Fruit fly (Drosophila melanogaster) whole organism, prepupa: Measurements from ENCODE around the gene CG5568.

Source experiments
- CG4318 ChIP-seq: fragments of 200-800 bp; sonication (Bioruptor generic); optimal IDR thresholded peaks from 3 replicates; lab custom pipeline; 2017; ENCODE audit warnings: missing biosample characterization, mild to moderate bottlenecking, missing genetic modification characterization
- CG7368 ChIP-seq: fragments of 200-800 bp; sonication (Bioruptor generic); optimal IDR thresholded peaks from 3 replicates; lab custom pipeline; 2016; ENCODE audit warnings: missing biosample characterization, missing genetic modification characterization
- CG8319 ChIP-seq: fragments of 200-800 bp; sonication (Bioruptor generic); optimal IDR thresholded peaks from 3 replicates; lab custom pipeline; 2016; ENCODE audit warnings: missing biosample characterization, missing genetic modification characterization
- CG8632 ChIP-seq: fragments of 200-800 bp; sonication (Bioruptor generic); optimal IDR thresholded peaks from 3 replicates; lab custom pipeline; 2016; ENCODE audit warnings: missing biosample characterization, missing genetic modification characterization
- Sox15 ChIP-seq: fragments of 200-800 bp; sonication (Bioruptor generic); optimal IDR thresholded peaks from 3 replicates; lab custom pipeline; 2016; ENCODE audit warnings: missing biosample characterization, missing genetic modification characterization
- fd85E ChIP-seq: fragments of 200-800 bp; sonication (Bioruptor generic); optimal IDR thresholded peaks from 3 replicates; lab custom pipeline; 2016; ENCODE audit warnings: missing biosample characterization, missing genetic modification characterization
- lz ChIP-seq: fragments of 200-800 bp; sonication (Bioruptor generic); optimal IDR thresholded peaks from 3 replicates; lab custom pipeline; 2016; ENCODE audit warnings: missing biosample characterization, missing genetic modification characterization

DNA sequence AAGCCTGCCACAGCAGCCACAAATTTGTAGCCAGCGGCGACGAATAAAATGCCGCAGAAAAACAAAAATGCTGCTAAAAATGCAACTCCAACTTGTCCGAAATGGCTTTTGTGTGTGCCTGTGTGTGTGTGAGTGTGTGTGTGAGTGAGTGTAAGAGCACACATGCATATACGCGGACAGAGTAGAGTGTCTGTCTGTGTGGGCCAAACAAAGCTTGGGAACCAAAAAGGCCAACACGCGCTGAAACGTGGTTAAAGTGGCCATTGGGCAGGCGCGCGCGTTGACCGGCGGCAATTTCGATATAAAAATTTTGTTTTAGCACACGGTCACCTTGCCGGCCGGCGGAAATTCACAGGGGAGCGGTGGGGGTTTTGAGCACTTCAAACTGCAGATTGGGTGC, 35.9 kb upstream of the CG5568 start:
- no peak for TF ChIP-seq fd85E (GFP tag; lab: Kevin White, UChicago)
- no peak for TF ChIP-seq CG8319
- no peak for TF ChIP-seq lz
- TF ChIP-seq Sox15 (GFP tag; lab: Kevin White, UChicago): no peak
- TF ChIP-seq CG8632 (GFP tag; lab: Kevin White, UChicago): no peak
- TF ChIP-seq CG4318 (GFP tag; lab: Kevin White, UChicago): no peak
- no peak for TF ChIP-seq CG7368 (GFP tag; lab: Kevin White, UChicago)
